Fruit fly (Drosophila melanogaster): ENCODE data around the gene 5PtaseI.

5PtaseI gene

DNA sequence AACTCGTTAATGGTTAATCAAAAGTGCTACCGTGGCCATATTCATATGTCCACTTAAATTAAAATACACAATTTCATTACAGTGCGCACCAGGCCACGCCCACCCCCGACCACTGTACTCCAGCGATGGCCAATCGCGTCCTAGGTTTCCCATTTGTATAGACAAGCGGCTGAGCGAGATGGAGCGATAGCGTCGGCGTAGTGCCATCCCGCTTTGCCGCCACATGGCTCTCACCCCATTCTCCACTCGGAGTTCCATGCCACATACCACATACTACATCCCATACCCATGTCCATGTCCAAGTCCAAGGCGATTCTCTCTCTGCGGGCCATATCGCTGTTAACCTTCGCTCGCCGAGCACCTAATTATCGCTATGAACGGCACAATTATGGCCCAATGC, 35.5 kb upstream of the 5PtaseI start (continued):
- TF ChIP-seq repo (GFP tag; optimal IDR thresholded peaks at IDR 0.05) (no peak), CG11085 (GFP tag; IDR thresholded peaks at IDR 0.05) (no peak), ato (GFP tag; IDR thresholded peaks at IDR 0.05; ENCODE audit: partially characterized antibody) (0 out of 2 replicates have a peak, but pooled peaks have one; percentile 25), CG3281 (GFP tag; optimal IDR thresholded peaks at IDR 0.05) (no peak), CG12299 (tag; optimal IDR thresholded peaks at IDR 0.05) (no peak), CG7372 (GFP tag; IDR thresholded peaks at IDR 0.05) (no peak), tna (GFP tag; IDR thresholded peaks at IDR 0.05; ENCODE audit: partially characterized antibody) (no peak), al (GFP tag; IDR thresholded peaks at IDR 0.05) (no peak), B-H2 (GFP tag; optimal IDR thresholded peaks at IDR 0.05) (no peak), CG18011 (GFP tag; optimal IDR thresholded peaks at IDR 0.05) (no peak), B-H1 (GFP tag; IDR thresholded peaks at IDR 0.05) (no peak), row (GFP tag; IDR thresholded peaks at IDR 0.05) (peak; percentile 20; the same call in 1 of the 3 replicates), E2f2 (GFP tag; IDR thresholded peaks at IDR 0.05) (no peak), Nf-YC (tag; optimal IDR thresholded peaks at IDR 0.05) (peak; percentile 100), ind (GFP tag; optimal IDR thresholded peaks at IDR 0.05) (no peak), NfI (GFP tag; optimal IDR thresholded peaks at IDR 0.05) (no peak), Optix (GFP tag; IDR thresholded peaks at IDR 0.05) (no peak), nau (GFP tag; optimal IDR thresholded peaks at IDR 0.05) (no peak), CG10431 (GFP tag; optimal IDR thresholded peaks at IDR 0.05) (no peak), CG7839 (tag; optimal IDR thresholded peaks at IDR 0.05) (no peak), gsb (GFP tag; IDR thresholded peaks at IDR 0.05) (no peak), CG13287 (GFP tag; IDR thresholded peaks at IDR 0.05; ENCODE audit: partially characterized antibody) (no peak), wdn (GFP tag; IDR thresholded peaks at IDR 0.05) (no peak), sens (GFP tag) (peak; percentile 37), sim (GFP tag; IDR thresholded peaks at IDR 0.05) (no peak), sug (tag; optimal IDR thresholded peaks at IDR 0.05) (no peak), Hr51 (GFP tag; optimal IDR thresholded peaks at IDR 0.05) (no peak), schlank (tag; optimal IDR thresholded peaks at IDR 0.05) (no peak), CG11695 (GFP tag; IDR thresholded peaks at IDR 0.05) (0 out of 3 replicates have a peak, but pooled peaks have one; percentile 11), CG6175 (GFP tag; IDR thresholded peaks at IDR 0.05) (no peak; the same call in 2 of the 3 replicates), rib (GFP tag; IDR thresholded peaks at IDR 0.05) (no peak), CG10147 (GFP tag; optimal IDR thresholded peaks at IDR 0.05) (no peak), hth (optimal IDR thresholded peaks at IDR 0.05) (no peak), CG18476 (GFP tag; optimal IDR thresholded peaks at IDR 0.05) (no peak), CG1603 (tag; optimal IDR thresholded peaks at IDR 0.05) (no peak), CG14710 (tag; optimal IDR thresholded peaks at IDR 0.05) (no peak), CG9797 (GFP tag; optimal IDR thresholded peaks at IDR 0.05) (no peak), CG4404 (GFP tag; IDR thresholded peaks at IDR 0.05) (no peak), CG11247 (GFP tag; IDR thresholded peaks at IDR 0.05) (no peak), CG7786 (GFP tag; optimal IDR thresholded peaks at IDR 0.05) (no peak), E2f1 (GFP tag; IDR thresholded peaks at IDR 0.05) (no peak), Nf-YA (GFP tag; IDR thresholded peaks at IDR 0.05) (peak; percentile 99), pnt (GFP tag; optimal IDR thresholded peaks at IDR 0.05) (no peak), CG8359 (GFP tag; optimal IDR thresholded peaks at IDR 0.05; ENCODE audit: borderline replicate concordance) (no peak), cg (GFP tag; optimal IDR thresholded peaks at IDR 0.05) (peak; percentile 40), ara (GFP tag; IDR thresholded peaks at IDR 0.05) (no peak; the same call in 1 of the 2 replicates), HLH4C (GFP tag; IDR thresholded peaks at IDR 0.05; ENCODE audit: partially characterized antibody) (no peak), CG9876 (GFP tag; optimal IDR thresholded peaks at IDR 0.05) (no peak), CG34422 (GFP tag; IDR thresholded peaks at IDR 0.05) (no peak), CG2202 (tag; optimal IDR thresholded peaks at IDR 0.05) (no peak), Mad (GFP tag; optimal IDR thresholded peaks at IDR 0.05) (no peak), ewg (GFP tag; optimal IDR thresholded peaks at IDR 0.05) (no peak)
